Worm (Caenorhabditis elegans) whole organism, young adult: ENCODE measurements around the gene F58B6.1.

Experiments used
- B0035.1 ChIP-seq: sonication (generic microtip); optimal IDR thresholded peaks from 2 replicates; lab custom pipeline; 2016; ENCODE audit warnings: missing genetic modification characterization, mild to moderate bottlenecking, missing compliant biosample characterization, missing genotype, missing genetic modification reagents
- B0336.3 ChIP-seq: fragments of 200-800 bp; sonication (Bioruptor generic); IDR thresholded peaks from 2 replicates; pipeline ENCODE4 v1.3.6; 2022; ENCODE audit warnings: missing genetic modification characterization, missing compliant biosample characterization
- D2030.7 ChIP-seq: fragments of 200-800 bp; sonication (Bioruptor generic); IDR thresholded peaks from 2 replicates; pipeline ENCODE4 v1.3.6; 2022; ENCODE audit warnings: missing genetic modification reagents, missing genetic modification characterization, missing compliant biosample characterization
- F22D6.2 ChIP-seq: sonication (generic microtip); optimal IDR thresholded peaks from 2 replicates; lab custom pipeline; 2016; ENCODE audit warnings: mild to moderate bottlenecking, missing genetic modification characterization, missing compliant biosample characterization
- F39B2.1 ChIP-seq: fragments of 200-800 bp; sonication (Bioruptor generic); IDR thresholded peaks from 2 replicates; pipeline ENCODE4 v1.3.6; 2022; ENCODE audit warnings: missing genetic modification reagents, missing genetic modification characterization, missing compliant biosample characterization
- F49E8.2 ChIP-seq: sonication (generic microtip); optimal IDR thresholded peaks from 3 replicates; lab custom pipeline; 2017; ENCODE audit warnings: missing genetic modification characterization, mild to moderate bottlenecking, missing compliant biosample characterization, antibody characterized with exemption, moderate library complexity; ENCODE audit not compliant: insufficient read depth
- F57C9.4 ChIP-seq: sonication (generic microtip); optimal IDR thresholded peaks from 2 replicates; lab custom pipeline; 2017; ENCODE audit warnings: mild to moderate bottlenecking, missing genetic modification characterization, missing compliant biosample characterization
- T07F8.4 ChIP-seq: sonication (generic microtip); optimal IDR thresholded peaks from 2 replicates; lab custom pipeline; 2016; ENCODE audit warnings: mild to moderate bottlenecking, missing genetic modification characterization, moderate library complexity, missing compliant biosample characterization
- Y53G8AR.9 ChIP-seq: fragments of 200-800 bp; sonication (Bioruptor generic); conservative IDR thresholded peaks from 2 replicates; pipeline ENCODE4 v1.3.6; 2022; ENCODE audit warnings: missing genetic modification reagents, missing genetic modification characterization, missing compliant biosample characterization
- aptf-2 ChIP-seq: fragments of 200-800 bp; sonication (Bioruptor generic); conservative IDR thresholded peaks from 2 replicates; pipeline ENCODE4 v1.3.6; 2022; ENCODE audit warnings: missing genetic modification reagents, missing genetic modification characterization, missing compliant biosample characterization
- atf-7 ChIP-seq: sonication (generic microtip); optimal IDR thresholded peaks from 2 replicates; lab custom pipeline; 2017; ENCODE audit warnings: mild to moderate bottlenecking, missing genetic modification characterization, missing compliant biosample characterization
- bed-1 ChIP-seq: fragments of 200-800 bp; sonication (Bioruptor generic); IDR thresholded peaks from 2 replicates; pipeline ENCODE4 v1.3.6; 2022; ENCODE audit warnings: missing genetic modification reagents, missing genetic modification characterization, missing compliant biosample characterization
- bed-2 ChIP-seq: fragments of 200-800 bp; sonication (Bioruptor generic); IDR thresholded peaks from 2 replicates; pipeline ENCODE4 v1.3.6; 2022; ENCODE audit warnings: missing genetic modification reagents, missing genetic modification characterization, missing compliant biosample characterization
- ccch-3 ChIP-seq: fragments of 200-800 bp; sonication (Bioruptor generic); optimal IDR thresholded peaks from 2 replicates; lab custom pipeline; 2018; ENCODE audit warnings: mild to moderate bottlenecking, missing genetic modification characterization, missing compliant biosample characterization
- cebp-1 ChIP-seq, 2 experiments: fragments of 200-800 bp in 1 of 2; sonication (Bioruptor generic) in 1 of 2; sonication (generic microtip) in 1 of 2; IDR thresholded peaks in 1 of 2; optimal IDR thresholded peaks in 1 of 2; 2 replicates each; pipeline versions ENCODE4 v1.3.6 to Lab custom; 2017 to 2022; ENCODE audit warnings: missing compliant biosample characterization in 2 of 2, missing genetic modification characterization in 2 of 2, mild to moderate bottlenecking in 1 of 2, missing genetic modification reagents in 1 of 2, moderate library complexity in 1 of 2
- ceh-58 ChIP-seq: fragments of 200-800 bp; sonication (Bioruptor generic); IDR thresholded peaks from 2 replicates; pipeline ENCODE4 v1.3.6; 2022; ENCODE audit warnings: missing genetic modification characterization, missing compliant biosample characterization
- die-1 ChIP-seq: sonication (generic microtip); optimal IDR thresholded peaks from 2 replicates; lab custom pipeline; 2016; ENCODE audit warnings: missing genotype, mild to moderate bottlenecking, missing genetic modification characterization, missing compliant biosample characterization
- dox-1 ChIP-seq: fragments of 200-800 bp; sonication (Bioruptor generic); IDR thresholded peaks from 2 replicates; pipeline ENCODE4 v1.3.6; 2022; ENCODE audit warnings: missing genetic modification reagents, missing genetic modification characterization, missing compliant biosample characterization
- dpl-1 ChIP-seq: fragments of 150-350 bp; optimal IDR thresholded peaks from 2 replicates; lab custom pipeline; 2014; ENCODE audit warnings: missing biosample characterization, missing genetic modification reagents, missing genetic modification characterization
- fkh-3 ChIP-seq: sonication (generic microtip); optimal IDR thresholded peaks from 2 replicates; lab custom pipeline; 2016; ENCODE audit warnings: mild to moderate bottlenecking, missing genetic modification characterization, missing compliant biosample characterization
- gei-17 ChIP-seq: fragments of 200-800 bp; sonication (Bioruptor generic); optimal IDR thresholded peaks from 2 replicates; lab custom pipeline; 2018; ENCODE audit warnings: mild to moderate bottlenecking, missing genetic modification characterization, missing compliant biosample characterization
- hsf-1 ChIP-seq: fragments of 200-800 bp; sonication (Bioruptor generic); IDR thresholded peaks from 2 replicates; pipeline ENCODE4 v1.3.6; 2022; ENCODE audit warnings: missing genetic modification reagents, missing genetic modification characterization, missing compliant biosample characterization
- lag-1 ChIP-seq: fragments of 200-800 bp; sonication (Bioruptor generic); IDR thresholded peaks from 2 replicates; pipeline ENCODE4 v1.3.6; 2022; ENCODE audit warnings: missing genetic modification reagents, missing genetic modification characterization, missing compliant biosample characterization
- lin-40 ChIP-seq: sonication (generic microtip); optimal IDR thresholded peaks from 2 replicates; lab custom pipeline; 2016; ENCODE audit warnings: missing genetic modification characterization, mild to moderate bottlenecking, missing compliant biosample characterization, missing genotype, missing genetic modification reagents
- lin-54 ChIP-seq: fragments of 200-800 bp; sonication (Bioruptor generic); optimal IDR thresholded peaks from 2 replicates; lab custom pipeline; 2018; ENCODE audit warnings: mild to moderate bottlenecking, missing genetic modification characterization, missing compliant biosample characterization
- lsl-1 ChIP-seq: fragments of 200-800 bp; sonication (Bioruptor generic); optimal IDR thresholded peaks from 2 replicates; lab custom pipeline; 2018; ENCODE audit warnings: mild to moderate bottlenecking, missing genetic modification characterization, moderate library complexity, missing compliant biosample characterization
- madf-3 ChIP-seq: fragments of 200-800 bp; sonication (Bioruptor generic); IDR thresholded peaks from 2 replicates; pipeline ENCODE4 v1.3.6; 2022; ENCODE audit warnings: missing genetic modification reagents, missing genetic modification characterization, missing compliant biosample characterization
- nfya-2 ChIP-seq: fragments of 200-800 bp; sonication (Bioruptor generic); IDR thresholded peaks from 2 replicates; pipeline ENCODE4 v1.3.6; 2022; ENCODE audit warnings: missing genetic modification reagents, missing genetic modification characterization, missing compliant biosample characterization
- nfyb-1 ChIP-seq: fragments of 200-800 bp; sonication (Bioruptor generic); IDR thresholded peaks from 2 replicates; pipeline ENCODE4 v1.3.6; 2022; ENCODE audit warnings: missing genetic modification reagents, missing genetic modification characterization, missing compliant biosample characterization
- nhr-179 ChIP-seq: sonication (generic microtip); optimal IDR thresholded peaks from 2 replicates; lab custom pipeline; 2016; ENCODE audit warnings: mild to moderate bottlenecking, missing genetic modification characterization, missing compliant biosample characterization
- nhr-80 ChIP-seq: sonication (generic microtip); optimal IDR thresholded peaks from 2 replicates; lab custom pipeline; 2016; ENCODE audit warnings: missing genetic modification characterization, missing compliant biosample characterization
- nhr-90 ChIP-seq: sonication (generic microtip); optimal IDR thresholded peaks from 2 replicates; lab custom pipeline; 2016; ENCODE audit warnings: missing genotype, mild to moderate bottlenecking, missing genetic modification characterization, missing compliant biosample characterization
- pbrm-1 ChIP-seq: fragments of 200-800 bp; sonication (Bioruptor generic); IDR thresholded peaks from 2 replicates; pipeline ENCODE4 v1.3.6; 2022; ENCODE audit warnings: missing genetic modification reagents, missing genetic modification characterization, missing compliant biosample characterization
- pha-4 ChIP-seq: fragments of 150-350 bp; sonication (generic microtip); optimal IDR thresholded peaks from 2 replicates; lab custom pipeline; 2014; ENCODE audit warnings: missing biosample characterization, missing genetic modification reagents, missing genetic modification characterization
- sdz-38 ChIP-seq: sonication (generic microtip); optimal IDR thresholded peaks from 2 replicates; lab custom pipeline; 2016; ENCODE audit warnings: missing genotype, missing genetic modification characterization, missing compliant biosample characterization
- sea-2 ChIP-seq: fragments of 200-800 bp; sonication (Bioruptor generic); IDR thresholded peaks from 2 replicates; pipeline ENCODE4 v1.3.6; 2022; ENCODE audit warnings: missing genetic modification characterization, missing compliant biosample characterization
- snpc-3.4 ChIP-seq: sonication (generic microtip); optimal IDR thresholded peaks from 2 replicates; lab custom pipeline; 2017; ENCODE audit warnings: missing genetic modification characterization, mild to moderate bottlenecking, missing compliant biosample characterization, antibody characterized with exemption, moderate library complexity, missing genotype, missing genetic modification reagents
- snpc-4 ChIP-seq, 5 experiments: fragments of 150-350 bp in 1 of 5; sonication (generic microtip) in 4 of 5; optimal IDR thresholded peaks; 2 replicates each; lab custom pipeline; 2014 to 2018; ENCODE audit warnings: missing genetic modification characterization in 5 of 5, missing biosample characterization in 3 of 5, antibody characterized with exemption in 2 of 5, mild to moderate bottlenecking in 2 of 5, missing compliant biosample characterization in 2 of 5, missing genotype in 2 of 5, moderate library complexity in 2 of 5, missing genetic modification reagents in 1 of 5
- tlf-1 ChIP-seq: fragments of 200-800 bp; sonication (Bioruptor generic); optimal IDR thresholded peaks from 2 replicates; lab custom pipeline; 2018; ENCODE audit warnings: mild to moderate bottlenecking, missing genetic modification characterization, missing compliant biosample characterization
- zim-3 ChIP-seq: sonication (generic microtip); optimal IDR thresholded peaks from 2 replicates; lab custom pipeline; 2017; ENCODE audit warnings: mild to moderate bottlenecking, missing genetic modification characterization, moderate library complexity, missing compliant biosample characterization

The F58B6.1 gene

ce11 chrIII:1122239-1122638 is 6.5 kb upstream of the F58B6.1 start (continued):
- TF ChIP-seq nhr-179 (tag; lab: Kevin White, UChicago) (no peak), ceh-58 (GFP tag; lab: Robert Waterston, UW) (no peak), lsl-1 (GFP tag; lab: Kevin White, UChicago) (peak; percentile 52), aptf-2 (GFP tag; lab: Robert Waterston, UW) (0 out of 2 replicates have a peak, but pooled peaks have one; percentile 37), nhr-90 (tag; lab: Kevin White, UChicago) (peak; percentile 77), hsf-1 (GFP tag; lab: Robert Waterston, UW) (no peak), bed-2 (GFP tag; lab: Robert Waterston, UW) (0 out of 2 replicates have a peak, but pooled peaks have one; percentile 51), Y53G8AR.9 (GFP tag; lab: Robert Waterston, UW) (no peak), tlf-1 (GFP tag; lab: Kevin White, UChicago) (no peak), F57C9.4 (tag; lab: Kevin White, UChicago) (no peak), lin-40 (tag; lab: Kevin White, UChicago) (peak; percentile 39), zim-3 (peak; percentile 63), lag-1 (GFP tag; lab: Robert Waterston, UW) (no peak), sdz-38 (no peak), fkh-3 (peak; percentile 21), lin-54 (GFP tag; lab: Kevin White, UChicago) (peak; percentile 48), nfya-2 (GFP tag; lab: Robert Waterston, UW) (no peak), bed-1 (GFP tag; lab: Robert Waterston, UW) (no peak), ccch-3 (no peak), die-1 (tag; lab: Kevin White, UChicago) (peak; percentile 53), atf-7 (peak; percentile 20), D2030.7 (peak; percentile 57; the same call in 1 of the 2 replicates), dox-1 (GFP tag; lab: Robert Waterston, UW) (peak; percentile 54; the same call in 1 of the 2 replicates), dpl-1 (GFP tag; lab: Kevin White, UChicago) (no peak), pbrm-1 (peak; percentile 64; the same call in 1 of the 2 replicates), F39B2.1 (GFP tag; lab: Robert Waterston, UW) (no peak), madf-3 (GFP tag; lab: Robert Waterston, UW) (no peak), B0035.1 (no peak), gei-17 (GFP tag; lab: Kevin White, UChicago) (no peak), snpc-4 (GFP tag; optimal IDR thresholded peaks at IDR 0.05; lab: Kevin White, UChicago) (peak; percentile 50), snpc-4 (tag; optimal IDR thresholded peaks at IDR 0.05; lab: Kevin White, UChicago) (peak in 1 of 4 experiments; percentile 15), T07F8.4 (tag; lab: Kevin White, UChicago) (peak; percentile 13), nhr-80 (peak; percentile 13), snpc-3.4 (peak; percentile 48), B0336.3 (GFP tag; lab: Robert Waterston, UW) (no peak), nfyb-1 (peak; percentile 79), cebp-1 (GFP tag; IDR thresholded peaks at IDR 0.05; lab: Robert Waterston, UW) (0 out of 2 replicates have a peak, but pooled peaks have one; percentile 10), cebp-1 (tag; optimal IDR thresholded peaks at IDR 0.05; lab: Kevin White, UChicago) (peak; percentile 56), pha-4 (tag; lab: Kevin White, UChicago) (no peak), F22D6.2 (tag; lab: Kevin White, UChicago) (no peak), F49E8.2 (peak; percentile 3), sea-2 (GFP tag; lab: Robert Waterston, UW) (no peak)
